Fruit fly (Drosophila melanogaster) whole organism, wandering third instar larva: ENCODE results near the gene COX7AL2.

Source experiments
- HLH106 ChIP-seq: fragments of 200-800 bp; optimal IDR thresholded peaks from 3 replicates; lab custom pipeline; 2019; ENCODE audit warnings: missing biosample characterization, mild to moderate bottlenecking, missing genetic modification characterization, moderate library complexity
- Hr78 ChIP-seq: fragments of >200 bp; optimal IDR thresholded peaks from 2 replicates; lab custom pipeline; 2017; ENCODE audit warnings: missing biosample characterization, missing genetic modification characterization
- Myc ChIP-seq: fragments of >200 bp; optimal IDR thresholded peaks from 2 replicates; lab custom pipeline; 2017
- dsf ChIP-seq: sonication (Bioruptor generic); optimal IDR thresholded peaks from 2 replicates; lab custom pipeline; 2016; ENCODE audit warnings: missing biosample characterization, missing genetic modification characterization, borderline replicate concordance
- fru ChIP-seq: fragments of 200-800 bp; sonication (Bioruptor generic); optimal IDR thresholded peaks from 3 replicates; lab custom pipeline; 2016; ENCODE audit warnings: missing biosample characterization, mild to moderate bottlenecking, missing genetic modification characterization
- h ChIP-seq: fragments of 200-800 bp; sonication (Bioruptor generic); optimal IDR thresholded peaks from 3 replicates; lab custom pipeline; 2016; ENCODE audit warnings: missing biosample characterization, mild to moderate bottlenecking, missing genetic modification characterization

DNA sequence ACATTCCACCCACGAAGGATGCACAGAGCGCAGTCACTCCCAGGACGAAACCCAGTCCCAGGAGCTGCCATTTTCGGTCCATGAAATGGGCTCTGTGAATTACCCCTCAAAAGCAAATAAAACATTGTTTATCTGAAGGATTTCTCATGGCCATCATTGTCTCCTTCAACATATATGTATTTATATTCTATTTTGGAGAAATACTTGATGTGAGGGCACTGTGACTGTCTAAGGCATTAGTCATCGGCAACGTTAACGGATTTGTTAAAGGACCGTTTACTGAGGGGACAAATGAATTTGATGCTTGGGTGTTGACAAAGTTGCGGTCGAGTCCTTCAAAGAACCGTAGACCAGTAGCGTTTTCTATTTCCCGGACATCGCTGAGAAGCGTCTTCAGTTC, 41.6 kb upstream of the COX7AL2 start, which contains the start of gene Tengl2:
- TF ChIP-seq Myc (lab: Kevin White, UChicago): no peak
- no peak for TF ChIP-seq dsf (GFP tag; lab: Kevin White, UChicago)
- TF ChIP-seq h: no peak
- TF ChIP-seq HLH106: no peak
- TF ChIP-seq fru (GFP tag; lab: Kevin White, UChicago): no peak
- no peak for TF ChIP-seq Hr78 (GFP tag; lab: Kevin White, UChicago)
